Worm (Caenorhabditis elegans): ENCODE results near the gene F48E8.3.

DNA sequence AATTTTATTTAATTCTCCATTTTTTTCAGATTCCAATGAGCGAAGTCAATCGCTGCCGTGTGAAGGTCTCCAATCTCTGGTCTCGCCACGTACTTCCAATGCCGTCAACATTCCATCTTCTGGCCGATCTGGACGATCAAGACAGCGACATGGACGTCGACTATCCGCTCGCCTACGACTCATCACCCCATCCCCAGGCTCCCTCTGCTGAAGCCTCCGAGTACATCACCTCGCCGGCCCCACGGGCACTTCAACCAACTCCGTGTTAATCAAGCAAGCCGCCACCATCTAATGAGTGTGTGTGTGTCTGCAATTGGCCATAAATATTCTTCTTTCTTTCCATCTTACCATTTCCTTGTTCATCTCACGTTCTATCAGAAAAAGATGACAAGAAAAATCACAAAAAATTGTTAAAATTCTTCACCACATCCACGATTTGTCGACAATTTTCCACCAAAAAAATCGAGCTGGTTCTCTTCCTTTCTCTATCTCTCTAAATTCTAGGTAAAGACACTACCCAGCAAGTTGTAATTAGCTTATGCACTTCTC is 44.4 kb downstream of the F48E8.3 start:
- no peak for TF ChIP-seq him-1 (tag; optimal IDR thresholded peaks at IDR 0.05)
- no peak for TF ChIP-seq dao-5 (tag; optimal IDR thresholded peaks at IDR 0.05)

Measured in whole organism, L4/young adult.